Worm (Caenorhabditis elegans): ENCODE data around the gene str-37.

The str-37 gene

ce11 chrV:13372821-13373220, 45.3 kb downstream of the str-37 start:
- TF ChIP-seq nhr-48 (tag; optimal IDR thresholded peaks at IDR 0.05) (peak; percentile 7), nhr-77 (tag; optimal IDR thresholded peaks at IDR 0.05) (peak; percentile 75), nhr-41 (GFP tag; IDR thresholded peaks at IDR 0.05) (peak; percentile 42; the same call in 1 of the 2 replicates), sdz-12 (GFP tag; optimal IDR thresholded peaks at IDR 0.05) (no peak), hlh-11 (tag; optimal IDR thresholded peaks at IDR 0.05) (peak; percentile 69), lir-3 (tag; optimal IDR thresholded peaks at IDR 0.05) (no peak), jun-1 (tag; optimal IDR thresholded peaks at IDR 0.05) (no peak), mdl-1 (tag; optimal IDR thresholded peaks at IDR 0.05) (peak in 1 of 2 experiments; percentile 49), php-3 (GFP tag; IDR thresholded peaks at IDR 0.05) (peak; percentile 39; the same call in 1 of the 2 replicates), hlh-30 (tag; optimal IDR thresholded peaks at IDR 0.05; ENCODE audit: insufficient read depth) (peak; percentile 29), ceh-44 (GFP tag; IDR thresholded peaks at IDR 0.05) (no peak), nhr-28 (tag; optimal IDR thresholded peaks at IDR 0.05) (peak; percentile 82), lin-1 (GFP tag; IDR thresholded peaks at IDR 0.05) (peak; percentile 65; the same call in 1 of the 2 replicates), aha-1 (tag) (peak; percentile 44), gei-8 (GFP tag; optimal IDR thresholded peaks at IDR 0.05) (no peak), ceh-32 (tag; optimal IDR thresholded peaks at IDR 0.05; ENCODE audit: poor library complexity) (no peak), pqm-1 (tag; optimal IDR thresholded peaks at IDR 0.05) (peak; percentile 92), daf-16 (GFP tag; optimal IDR thresholded peaks at IDR 0.05) (no peak), daf-16 (tag; optimal IDR thresholded peaks at IDR 0.05) (peak; percentile 91), nhr-6 (tag; optimal IDR thresholded peaks at IDR 0.05) (peak; percentile 58), nhr-102 (tag; optimal IDR thresholded peaks at IDR 0.05) (peak; percentile 14), dmd-6 (GFP tag; IDR thresholded peaks at IDR 0.05) (peak; percentile 78), lsy-2 (tag; optimal IDR thresholded peaks at IDR 0.05) (no peak), lin-38 (GFP tag; IDR thresholded peaks at IDR 0.05) (no peak), dve-1 (tag; optimal IDR thresholded peaks at IDR 0.05; ENCODE audit: insufficient read depth) (peak; percentile 64), pha-4 (GFP tag; IDR thresholded peaks at IDR 0.05) (peak; percentile 24; the same call in 1 of the 2 replicates), pha-4 (tag; optimal IDR thresholded peaks at IDR 0.05) (no peak)

ce11 chrV:13373643-13374042, 46.1 kb downstream of the str-37 start:
- TF ChIP-seq cey-2 (tag; optimal IDR thresholded peaks at IDR 0.05; ENCODE audit: borderline replicate concordance, insufficient read depth) = no peak
- no peak for TF ChIP-seq snpc-1.2 (GFP tag; IDR thresholded peaks at IDR 0.05)
- peak; percentile 70 for TF ChIP-seq nhr-77 (tag; optimal IDR thresholded peaks at IDR 0.05)
- TF ChIP-seq F26F4.8 (GFP tag; conservative IDR thresholded peaks at IDR 0.05) = no peak
- TF ChIP-seq nhr-76 (tag; optimal IDR thresholded peaks at IDR 0.05) = no peak
- TF ChIP-seq zip-11 (GFP tag; IDR thresholded peaks at IDR 0.05) = no peak
- no peak for TF ChIP-seq lin-29 (GFP tag; IDR thresholded peaks at IDR 0.05)
- TF ChIP-seq D1046.2 (GFP tag; IDR thresholded peaks at IDR 0.05) = no peak
- TF ChIP-seq snpc-4 (tag; optimal IDR thresholded peaks at IDR 0.05) = no peak
- TF ChIP-seq hmg-1.1 (GFP tag; IDR thresholded peaks at IDR 0.05) = no peak
- no peak for TF ChIP-seq mes-2 (tag; optimal IDR thresholded peaks at IDR 0.05; ENCODE audit: poor library complexity, severe bottlenecking)
- no peak for TF ChIP-seq set-16 (GFP tag; IDR thresholded peaks at IDR 0.05)
- no peak for TF ChIP-seq aha-1 (tag)
- peak; percentile 69 for TF ChIP-seq php-3 (GFP tag; IDR thresholded peaks at IDR 0.05)
- TF ChIP-seq zfp-2 (tag; optimal IDR thresholded peaks at IDR 0.05) = no peak
- peak; percentile 70; the same call in 1 of the 2 replicates for TF ChIP-seq nhr-41 (GFP tag; IDR thresholded peaks at IDR 0.05)
- TF ChIP-seq hlh-11 (tag; optimal IDR thresholded peaks at IDR 0.05) = peak; percentile 88
- TF ChIP-seq nhr-42 (GFP tag; IDR thresholded peaks at IDR 0.05) = no peak
- TF ChIP-seq ceh-32 (tag; optimal IDR thresholded peaks at IDR 0.05; ENCODE audit: poor library complexity) = no peak
- TF ChIP-seq jun-1 (tag; optimal IDR thresholded peaks at IDR 0.05) = no peak
- no peak for TF ChIP-seq T26A8.4 (GFP tag; IDR thresholded peaks at IDR 0.05)
- TF ChIP-seq nhr-6 (tag; optimal IDR thresholded peaks at IDR 0.05) = peak; percentile 97
- peak; percentile 76; the same call in 1 of the 2 replicates for TF ChIP-seq lin-1 (GFP tag; IDR thresholded peaks at IDR 0.05)
- TF ChIP-seq mdl-1 (tag; optimal IDR thresholded peaks at IDR 0.05) = peak in 1 of 2 experiments; percentile 47
- no peak for TF ChIP-seq zip-2 (tag; optimal IDR thresholded peaks at IDR 0.05)
- TF ChIP-seq nhr-48 (tag; optimal IDR thresholded peaks at IDR 0.05) = peak; percentile 57
- peak; percentile 91 for TF ChIP-seq nhr-28 (tag; optimal IDR thresholded peaks at IDR 0.05)
- TF ChIP-seq R02D3.7 (tag; optimal IDR thresholded peaks at IDR 0.05) = no peak
- TF ChIP-seq Y75B8A.6 (GFP tag; IDR thresholded peaks at IDR 0.05) = no peak
- no peak for TF ChIP-seq rbr-2 (tag; optimal IDR thresholded peaks at IDR 0.05)
- TF ChIP-seq nhr-10 (tag; optimal IDR thresholded peaks at IDR 0.05) = peak; percentile 70
- TF ChIP-seq ama-1 (optimal IDR thresholded peaks at IDR 0.05) = peak; percentile 5
- TF ChIP-seq Y5F2A.4 (GFP tag; optimal IDR thresholded peaks at IDR 0.05) = no peak
- TF ChIP-seq ceh-28 (tag; optimal IDR thresholded peaks at IDR 0.05) = no peak

Data from whole organism, L4 larva.